Worm (Caenorhabditis elegans): ENCODE measurements around the gene latd-1.

Gene latd-1

ce11 chrX:7867307-7867706, 30.3 kb downstream of the latd-1 start:
- no peak for TF ChIP-seq ceh-14 (tag; optimal IDR thresholded peaks at IDR 0.05)
- no peak for TF ChIP-seq tbx-7 (tag; optimal IDR thresholded peaks at IDR 0.05)
- no peak for TF ChIP-seq sox-4 (tag; optimal IDR thresholded peaks at IDR 0.05)
- TF ChIP-seq C38D4.7 (GFP tag; optimal IDR thresholded peaks at IDR 0.05): no peak
- no peak for TF ChIP-seq elt-4 (tag; optimal IDR thresholded peaks at IDR 0.05)
- no peak for TF ChIP-seq elt-2 (tag; optimal IDR thresholded peaks at IDR 0.05)
- no peak for TF ChIP-seq K02D7.2 (tag; optimal IDR thresholded peaks at IDR 0.05)

ce11 chrX:7866493-7866892, 31.1 kb downstream of the latd-1 start:
- no peak for TF ChIP-seq eyg-1 (tag; optimal IDR thresholded peaks at IDR 0.05)
- no peak for TF ChIP-seq ets-4 (tag; optimal IDR thresholded peaks at IDR 0.05)
- TF ChIP-seq ceh-31 (tag; optimal IDR thresholded peaks at IDR 0.05): no peak
- TF ChIP-seq ztf-16 (tag; optimal IDR thresholded peaks at IDR 0.05): no peak
- TF ChIP-seq C38D4.7 (GFP tag; optimal IDR thresholded peaks at IDR 0.05): no peak

ce11 chrX:7847413-7847812, 50.2 kb downstream of the latd-1 start, which contains the start of gene C54D2.6:
C54D2.6 (minus strand) TSS chrX:7847513.
- TF ChIP-seq ceh-31 (tag; optimal IDR thresholded peaks at IDR 0.05) (no peak), ceh-14 (tag; optimal IDR thresholded peaks at IDR 0.05) (no peak), C08G9.2 (tag; optimal IDR thresholded peaks at IDR 0.05) (no peak), hlh-8 (tag; optimal IDR thresholded peaks at IDR 0.05) (no peak), hlh-6 (tag; optimal IDR thresholded peaks at IDR 0.05) (no peak), ztf-16 (tag; optimal IDR thresholded peaks at IDR 0.05) (no peak), rnt-1 (tag; optimal IDR thresholded peaks at IDR 0.05) (no peak), unc-55 (GFP tag; optimal IDR thresholded peaks at IDR 0.05) (no peak), dve-1 (tag; optimal IDR thresholded peaks at IDR 0.05) (no peak), ahr-1 (tag; optimal IDR thresholded peaks at IDR 0.05) (no peak), sox-4 (tag; optimal IDR thresholded peaks at IDR 0.05) (no peak), pax-1 (tag; optimal IDR thresholded peaks at IDR 0.05) (no peak)

Measured in whole organism, late embryonic.